Fruit fly (Drosophila melanogaster): Measurements from ENCODE around the gene Spn77Bc.

The Spn77Bc gene

DNA sequence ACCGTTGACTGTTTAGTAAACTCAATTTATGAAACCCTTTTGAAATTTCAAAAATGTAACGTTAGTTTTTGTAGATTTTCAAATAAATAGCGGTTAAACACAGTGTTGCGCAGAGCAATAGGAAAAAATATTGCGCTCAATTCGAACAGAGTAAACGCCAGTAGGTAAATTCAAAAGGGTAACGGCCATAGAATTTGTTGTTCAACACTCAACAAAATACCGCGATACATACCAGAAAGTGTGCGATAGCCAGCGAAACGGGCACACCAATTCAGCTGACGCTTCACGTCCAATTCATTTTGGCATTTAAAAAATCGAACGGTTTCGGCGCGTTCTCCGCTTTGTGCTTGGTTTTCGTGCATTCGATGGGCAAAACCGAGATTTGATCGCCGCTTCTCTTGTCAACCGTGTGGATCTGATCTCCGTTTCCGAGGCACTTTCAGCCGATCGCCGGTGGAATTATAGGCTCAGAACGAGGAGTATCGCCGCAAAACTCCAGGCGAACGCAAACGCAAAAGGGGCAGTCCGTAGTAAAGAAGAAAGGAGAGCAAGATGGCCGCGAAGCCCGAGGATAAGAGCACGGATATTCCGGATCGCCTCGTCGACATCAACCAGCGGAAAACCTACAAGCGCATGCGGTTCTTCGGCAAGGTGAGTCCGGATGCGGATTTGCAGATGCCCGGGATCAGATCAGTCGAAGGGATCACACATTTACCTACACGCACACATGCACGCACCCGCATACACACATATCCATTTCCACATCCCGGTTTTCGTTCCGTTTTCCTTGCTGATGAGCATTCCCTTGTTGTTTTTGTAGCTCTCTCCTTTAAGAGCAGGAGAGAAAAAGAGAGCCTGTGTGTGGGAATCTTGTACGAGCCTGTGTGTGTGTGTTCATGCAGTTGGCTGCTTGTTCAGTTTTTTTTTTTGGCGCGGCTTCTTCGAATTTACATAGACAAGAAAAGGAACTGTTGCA lies 32.4 kb upstream of the Spn77Bc start (continued):
- TF ChIP-seq toy (GFP tag; IDR thresholded peaks at IDR 0.05) (no peak), CG17186 (GFP tag; optimal IDR thresholded peaks at IDR 0.05) (peak; percentile 93), dmrt11E (tag; optimal IDR thresholded peaks at IDR 0.05) (peak; percentile 36), Dbx (GFP tag; IDR thresholded peaks at IDR 0.05) (peak; percentile 64), CG14710 (tag; optimal IDR thresholded peaks at IDR 0.05) (peak; percentile 80), MBD-R2 (GFP tag; IDR thresholded peaks at IDR 0.05) (peak; percentile 75), Adf1 (GFP tag; IDR thresholded peaks at IDR 0.05) (peak; percentile 43; the same call in 1 of the 2 replicates), mam (GFP tag; optimal IDR thresholded peaks at IDR 0.05) (peak; percentile 71), CG6791 (GFP tag; IDR thresholded peaks at IDR 0.05; ENCODE audit: partially characterized antibody) (peak; percentile 89), gcm2 (GFP tag; optimal IDR thresholded peaks at IDR 0.05) (peak; percentile 8), CG31388 (GFP tag; optimal IDR thresholded peaks at IDR 0.05) (no peak), CG4360 (GFP tag; IDR thresholded peaks at IDR 0.05) (peak; percentile 94), CG5180 (GFP tag; optimal IDR thresholded peaks at IDR 0.05) (no peak), CG3163 (GFP tag; optimal IDR thresholded peaks at IDR 0.05) (peak; percentile 44), CG14965 (GFP tag; optimal IDR thresholded peaks at IDR 0.05; ENCODE audit: borderline replicate concordance) (no peak), nmo (GFP tag; optimal IDR thresholded peaks at IDR 0.05) (peak; percentile 58), peb (GFP tag; IDR thresholded peaks at IDR 0.05) (no peak), CG5245 (GFP tag; optimal IDR thresholded peaks at IDR 0.05) (no peak), CG2120 (GFP tag; optimal IDR thresholded peaks at IDR 0.05) (peak; percentile 75), NC2α (GFP tag; optimal IDR thresholded peaks at IDR 0.05) (no peak), ind (GFP tag; optimal IDR thresholded peaks at IDR 0.05) (peak; percentile 35), Sox100B (GFP tag; optimal IDR thresholded peaks at IDR 0.05) (no peak), CG11560 (tag; IDR thresholded peaks at IDR 0.05) (peak; percentile 12; the same call in 1 of the 3 replicates), pzg (GFP tag; optimal IDR thresholded peaks at IDR 0.05) (peak; percentile 95), Bgb (GFP tag; IDR thresholded peaks at IDR 0.05; ENCODE audit: partially characterized antibody) (peak; percentile 90), unpg (GFP tag; optimal IDR thresholded peaks at IDR 0.05) (no peak), CTCF (GFP tag; optimal IDR thresholded peaks at IDR 0.05) (peak; percentile 38), pum (GFP tag; optimal IDR thresholded peaks at IDR 0.05) (peak; percentile 60), CG4424 (GFP tag; optimal IDR thresholded peaks at IDR 0.05) (peak; percentile 39), CG15073 (GFP tag; optimal IDR thresholded peaks at IDR 0.05) (no peak), Trl (optimal IDR thresholded peaks at IDR 0.05) (peak; percentile 3 to 67), Trl (GFP tag; optimal IDR thresholded peaks at IDR 0.05) (peak; percentile 60), pho (GFP tag; optimal IDR thresholded peaks at IDR 0.05) (peak; percentile 61), Atf3 (GFP tag; optimal IDR thresholded peaks at IDR 0.05) (peak; percentile 16), Bteb2 (GFP tag; optimal IDR thresholded peaks at IDR 0.05) (peak; percentile 48), bsh (GFP tag; optimal IDR thresholded peaks at IDR 0.05) (peak in 1 of 2 experiments; percentile 14), CG8765 (GFP tag; IDR thresholded peaks at IDR 0.05) (no peak; the same call in 1 of the 2 replicates), CG7786 (GFP tag; optimal IDR thresholded peaks at IDR 0.05) (peak; percentile 58), NfI (GFP tag; optimal IDR thresholded peaks at IDR 0.05) (peak; percentile 32), CG30020 (tag; optimal IDR thresholded peaks at IDR 0.05) (peak; percentile 33), CG12391 (tag; optimal IDR thresholded peaks at IDR 0.05) (peak; percentile 44), CG7357 (GFP tag; IDR thresholded peaks at IDR 0.05) (no peak), ftz-f1 (GFP tag; optimal IDR thresholded peaks at IDR 0.05) (no peak), E2f2 (GFP tag; IDR thresholded peaks at IDR 0.05) (peak; percentile 95), CkIIα-i1 (GFP tag; IDR thresholded peaks at IDR 0.05) (no peak)
